Worm (Caenorhabditis elegans) whole organism, L3 larva: ENCODE results near the gene ZK470.6.
A peak's percentile ranks its signal among the peaks of the same experiment; 100 is the strongest.

Source experiments
- ceh-16 ChIP-seq: sonication (generic microtip); optimal IDR thresholded peaks from 2 replicates; lab custom pipeline; 2017; ENCODE audit warnings: missing biosample characterization, missing genetic modification characterization
- ceh-82 ChIP-seq: fragments of 150-350 bp; optimal IDR thresholded peaks from 2 replicates; lab custom pipeline; 2014; ENCODE audit warnings: missing biosample characterization, missing genetic modification characterization
- mdl-1 ChIP-seq: fragments of 150-350 bp; optimal IDR thresholded peaks from 2 replicates; lab custom pipeline; 2014; ENCODE audit warnings: missing biosample characterization, missing genetic modification characterization
- nhr-237 ChIP-seq: fragments of 150-350 bp; optimal IDR thresholded peaks from 2 replicates; lab custom pipeline; 2014; ENCODE audit warnings: missing biosample characterization, missing genetic modification characterization
- nhr-43 ChIP-seq: sonication (generic microtip); optimal IDR thresholded peaks from 2 replicates; lab custom pipeline; 2016; ENCODE audit warnings: mild to moderate bottlenecking, missing genetic modification characterization, missing compliant biosample characterization; ENCODE audit not compliant: poor library complexity, severe bottlenecking
- nhr-77 ChIP-seq: fragments of 150-350 bp; optimal IDR thresholded peaks from 2 replicates; lab custom pipeline; 2014; ENCODE audit warnings: missing biosample characterization, missing genetic modification characterization
- pha-4 ChIP-seq: fragments of 150-350 bp; optimal IDR thresholded peaks from 2 replicates; lab custom pipeline; 2014; ENCODE audit warnings: missing biosample characterization, missing genetic modification reagents, missing genetic modification characterization

- TF ChIP-seq ceh-82 (tag; lab: Kevin White, UChicago) (peak; percentile 55), nhr-237 (tag; lab: Kevin White, UChicago) (no peak), nhr-77 (no peak), pha-4 (tag; lab: Kevin White, UChicago) (peak; percentile 93), nhr-43 (tag; lab: Kevin White, UChicago) (peak; percentile 86), ceh-16 (tag; lab: Kevin White, UChicago) (no peak), mdl-1 (tag; lab: Kevin White, UChicago) (peak; percentile 19)
Measured at ce11 chrX:4190537-4191144, 13.3 kb upstream of the ZK470.6 start, which contains the start of gene vha-12.
